Worm (Caenorhabditis elegans) whole organism, L4 larva: ENCODE data around the gene Y17D7B.10.

ENCODE experiments used
- ceh-44 ChIP-seq: fragments of 200-800 bp; sonication (Bioruptor generic); IDR thresholded peaks from 2 replicates; pipeline ENCODE4 v1.3.6; 2022; ENCODE audit warnings: missing genetic modification reagents, missing genetic modification characterization, missing compliant biosample characterization
- ceh-62 ChIP-seq: sonication (generic microtip); optimal IDR thresholded peaks from 2 replicates; lab custom pipeline; 2017; ENCODE audit warnings: missing biosample characterization, missing genetic modification characterization
- ces-1 ChIP-seq: fragments of 150-350 bp; sonication (generic microtip); optimal IDR thresholded peaks from 4 replicates; lab custom pipeline; 2014; ENCODE audit warnings: missing biosample characterization, missing genetic modification reagents, missing genetic modification characterization
- daf-19 ChIP-seq: fragments of 200-800 bp; sonication (Bioruptor generic); conservative IDR thresholded peaks from 2 replicates; pipeline ENCODE4 v1.3.6; 2022; ENCODE audit warnings: missing genetic modification characterization, missing compliant biosample characterization
- dpl-1 ChIP-seq: fragments of 150-350 bp; optimal IDR thresholded peaks from 2 replicates; lab custom pipeline; 2014; ENCODE audit warnings: missing biosample characterization, missing genetic modification reagents, missing genetic modification characterization
- hmg-1.1 ChIP-seq: fragments of 200-800 bp; sonication (Bioruptor generic); IDR thresholded peaks from 2 replicates; pipeline ENCODE4 v1.3.6; 2022; ENCODE audit warnings: missing genetic modification reagents, missing genetic modification characterization, missing compliant biosample characterization
- lin-15B ChIP-seq: fragments of 150-350 bp; sonication (generic microtip); optimal IDR thresholded peaks from 3 replicates; lab custom pipeline; 2014; ENCODE audit warnings: missing biosample characterization, missing genetic modification characterization
- nhr-77 ChIP-seq: fragments of 150-350 bp; optimal IDR thresholded peaks from 2 replicates; lab custom pipeline; 2014; ENCODE audit warnings: missing biosample characterization, missing genetic modification characterization
- php-3 ChIP-seq: fragments of 200-800 bp; sonication (Bioruptor generic); IDR thresholded peaks from 2 replicates; pipeline ENCODE4 v1.3.6; 2022; ENCODE audit warnings: missing genetic modification reagents, missing genetic modification characterization, missing compliant biosample characterization
- zag-1 ChIP-seq: fragments of 150-350 bp; optimal IDR thresholded peaks from 2 replicates; lab custom pipeline; 2014; ENCODE audit warnings: missing biosample characterization, missing genetic modification characterization
- zip-11 ChIP-seq: fragments of 200-800 bp; sonication (Bioruptor generic); IDR thresholded peaks from 2 replicates; pipeline ENCODE4 v1.3.6; 2022; ENCODE audit warnings: missing genetic modification characterization, missing compliant biosample characterization
- ztf-7 ChIP-seq: fragments of 150-350 bp; optimal IDR thresholded peaks from 2 replicates; lab custom pipeline; 2014; ENCODE audit warnings: missing biosample characterization, missing genetic modification characterization

DNA sequence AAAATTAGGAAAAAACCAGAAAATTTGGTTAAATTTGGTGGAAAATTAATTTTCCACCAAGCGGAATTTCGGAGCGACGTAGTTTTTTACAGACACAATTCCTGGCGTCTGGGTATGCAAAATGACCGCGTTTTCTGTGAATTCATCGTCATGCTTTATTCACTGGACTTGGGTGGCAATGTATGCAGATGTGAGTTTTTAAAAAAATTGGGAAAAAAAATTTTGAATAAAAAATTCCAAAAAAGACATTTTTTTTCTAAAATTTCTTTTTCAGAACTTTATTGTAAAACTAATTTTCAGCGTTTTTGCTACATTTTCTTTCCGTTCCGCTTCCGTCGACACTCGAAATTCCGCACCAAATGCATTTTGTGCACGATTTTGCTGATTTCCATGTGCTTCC lies 27.8 kb downstream of the Y17D7B.10 start, which contains the start of gene C54E10.7:
- TF ChIP-seq nhr-77 (tag; lab: Kevin White, UChicago): no peak
- no peak for TF ChIP-seq ceh-44 (GFP tag; lab: Robert Waterston, UW)
- no peak for TF ChIP-seq ceh-62 (tag; lab: Kevin White, UChicago)
- TF ChIP-seq zip-11: no peak
- no peak for TF ChIP-seq lin-15B (tag; lab: Kevin White, UChicago)
- no peak for TF ChIP-seq dpl-1
- no peak for TF ChIP-seq php-3
- no peak for TF ChIP-seq ztf-7 (tag; lab: Kevin White, UChicago)
- TF ChIP-seq ces-1 (GFP tag; lab: Kevin White, UChicago): no peak
- TF ChIP-seq daf-19 (GFP tag; lab: Robert Waterston, UW): no peak
- TF ChIP-seq hmg-1.1 (GFP tag; lab: Robert Waterston, UW): no peak
- TF ChIP-seq zag-1 (tag; lab: Kevin White, UChicago): no peak
